Fruit fly (Drosophila melanogaster) whole organism, embryonic: ENCODE data around the gene CG33269.

Source experiments
- Abd-B ChIP-seq: fragments of 200-800 bp; sonication (Bioruptor generic); optimal IDR thresholded peaks from 2 replicates; lab custom pipeline; 2018; ENCODE audit warnings: missing biosample characterization, mild to moderate bottlenecking, missing genetic modification characterization, moderate library complexity
- B-H1 ChIP-seq: fragments of 200-800 bp; sonication (Bioruptor generic); IDR thresholded peaks from 3 replicates; pipeline ENCODE4 v1.3.6; 2022; ENCODE audit warnings: missing biosample characterization, missing genetic modification characterization
- Bgb ChIP-seq: fragments of 200-800 bp; sonication (Bioruptor generic); IDR thresholded peaks from 2 replicates; pipeline ENCODE4 v1.3.6; 2022; ENCODE audit warnings: missing biosample characterization, missing genetic modification characterization; ENCODE audit not compliant: partially characterized antibody
- CG1233 ChIP-seq: fragments of 200-800 bp; sonication (Bioruptor generic); optimal IDR thresholded peaks from 4 replicates; lab custom pipeline; 2018; ENCODE audit warnings: missing biosample characterization, mild to moderate bottlenecking, missing genetic modification characterization
- CG14710 ChIP-seq: fragments of 200-800 bp; sonication (Bioruptor generic); optimal IDR thresholded peaks from 3 replicates; lab custom pipeline; 2019; ENCODE audit warnings: missing biosample characterization, mild to moderate bottlenecking, missing genetic modification characterization, moderate library complexity
- CG14860 ChIP-seq: fragments of 200-800 bp; sonication (Bioruptor generic); IDR thresholded peaks from 3 replicates; pipeline ENCODE4 v1.3.6; 2022; ENCODE audit warnings: missing biosample characterization, missing genetic modification characterization; ENCODE audit not compliant: partially characterized antibody
- CG1529 ChIP-seq: fragments of 200-800 bp; sonication (Bioruptor generic); optimal IDR thresholded peaks from 3 replicates; lab custom pipeline; 2018; ENCODE audit warnings: missing biosample characterization, missing genetic modification characterization
- CG15479 ChIP-seq: fragments of 200-800 bp; sonication (Bioruptor generic); optimal IDR thresholded peaks from 3 replicates; lab custom pipeline; 2019; ENCODE audit warnings: missing biosample characterization, mild to moderate bottlenecking, missing genetic modification characterization, moderate library complexity
- CG15514 ChIP-seq: fragments of 200-800 bp; sonication (Bioruptor generic); optimal IDR thresholded peaks from 3 replicates; lab custom pipeline; 2017; ENCODE audit warnings: missing biosample characterization, missing genetic modification characterization, mild to moderate bottlenecking, moderate library complexity, missing genetic modification reagents
- CG1602 ChIP-seq: fragments of 200-800 bp; sonication (Bioruptor generic); optimal IDR thresholded peaks from 3 replicates; lab custom pipeline; 2016; ENCODE audit warnings: missing biosample characterization, missing genetic modification characterization
- CG17361 ChIP-seq: fragments of 200-800 bp; sonication (Bioruptor generic); IDR thresholded peaks from 3 replicates; pipeline ENCODE4 v1.3.6; 2022; ENCODE audit warnings: missing biosample characterization, missing genetic modification characterization
- CG17568 ChIP-seq: fragments of 200-800 bp; sonication (Bioruptor generic); optimal IDR thresholded peaks from 2 replicates; lab custom pipeline; 2018; ENCODE audit warnings: missing biosample characterization, mild to moderate bottlenecking, missing genetic modification characterization, moderate library complexity
- CG18011 ChIP-seq: fragments of 200-800 bp; sonication (Bioruptor generic); optimal IDR thresholded peaks from 2 replicates; lab custom pipeline; 2017; ENCODE audit warnings: missing biosample characterization, missing genetic modification characterization, mild to moderate bottlenecking, moderate library complexity, missing genotype
- CG30020 ChIP-seq: fragments of 200-800 bp; optimal IDR thresholded peaks from 2 replicates; lab custom pipeline; 2019; ENCODE audit warnings: missing biosample characterization, mild to moderate bottlenecking, missing genetic modification characterization, moderate library complexity
- CG30431 ChIP-seq: fragments of 200-800 bp; sonication (Bioruptor generic); optimal IDR thresholded peaks from 2 replicates; lab custom pipeline; 2017; ENCODE audit warnings: missing biosample characterization, missing genetic modification characterization
- CG3995 ChIP-seq: fragments of 200-800 bp; sonication (Bioruptor generic); optimal IDR thresholded peaks from 3 replicates; lab custom pipeline; 2016; ENCODE audit warnings: missing biosample characterization, missing genetic modification characterization
- CG7928 ChIP-seq: fragments of 200-800 bp; sonication (Bioruptor generic); optimal IDR thresholded peaks from 2 replicates; lab custom pipeline; 2017; ENCODE audit warnings: missing biosample characterization, mild to moderate bottlenecking, missing genetic modification characterization
- CG7987 ChIP-seq: fragments of 200-800 bp; sonication (Bioruptor generic); optimal IDR thresholded peaks from 2 replicates; lab custom pipeline; 2018; ENCODE audit warnings: missing biosample characterization, mild to moderate bottlenecking, missing genetic modification characterization, moderate library complexity
- CG8089 ChIP-seq: fragments of 200-800 bp; sonication (Bioruptor generic); optimal IDR thresholded peaks from 3 replicates; lab custom pipeline; 2016; ENCODE audit warnings: missing biosample characterization, missing genetic modification characterization
- CG8924 ChIP-seq: fragments of 200-800 bp; optimal IDR thresholded peaks from 3 replicates; lab custom pipeline; 2019; ENCODE audit warnings: missing biosample characterization, mild to moderate bottlenecking, missing genetic modification characterization, moderate library complexity
- Dfd ChIP-seq, 2 experiments: fragments of >200 bp; optimal IDR thresholded peaks; 2 replicates each; lab custom pipeline; 2017; ENCODE audit warnings: missing biosample characterization in 2 of 2, missing genetic modification characterization in 2 of 2
- Dip2 ChIP-seq: fragments of 200-800 bp; sonication (Bioruptor generic); IDR thresholded peaks from 2 replicates; pipeline ENCODE4 v1.3.6; 2022; ENCODE audit warnings: missing biosample characterization, missing genetic modification characterization
- Doc3 ChIP-seq: fragments of 200-800 bp; sonication (Bioruptor generic); IDR thresholded peaks from 3 replicates; pipeline ENCODE4 v1.3.6; 2022; ENCODE audit warnings: missing biosample characterization, missing genetic modification characterization; ENCODE audit not compliant: partially characterized antibody
- HmgZ ChIP-seq: fragments of 200-800 bp; sonication (Bioruptor generic); optimal IDR thresholded peaks from 2 replicates; lab custom pipeline; 2018; ENCODE audit warnings: missing biosample characterization, mild to moderate bottlenecking, missing genetic modification characterization
- Lhr ChIP-seq: fragments of 200-800 bp; sonication (Bioruptor generic); optimal IDR thresholded peaks from 3 replicates; lab custom pipeline; 2017; ENCODE audit warnings: mild to moderate bottlenecking, missing biosample characterization, missing genetic modification reagents, missing genetic modification characterization
- Lim3 ChIP-seq: fragments of 200-800 bp; sonication (Bioruptor generic); IDR thresholded peaks from 2 replicates; pipeline ENCODE4 v1.3.6; 2022; ENCODE audit warnings: missing biosample characterization, missing genetic modification characterization
- Rfx ChIP-seq: fragments of 200-800 bp; sonication (Bioruptor generic); IDR thresholded peaks from 2 replicates; pipeline ENCODE4 v1.3.6; 2022; ENCODE audit warnings: missing biosample characterization, missing genetic modification characterization
- Sry-β ChIP-seq: fragments of 200-800 bp; sonication (Bioruptor generic); optimal IDR thresholded peaks from 2 replicates; lab custom pipeline; 2018; ENCODE audit warnings: missing biosample characterization, mild to moderate bottlenecking, missing genetic modification characterization, moderate library complexity
- Vsx1 ChIP-seq: fragments of 200-800 bp; sonication (Bioruptor generic); optimal IDR thresholded peaks from 2 replicates; lab custom pipeline; 2017; ENCODE audit warnings: missing biosample characterization, mild to moderate bottlenecking, missing genetic modification characterization, missing genetic modification reagents
- ab ChIP-seq: fragments of 200-800 bp; sonication (Bioruptor generic); optimal IDR thresholded peaks from 2 replicates; lab custom pipeline; 2016; ENCODE audit warnings: missing biosample characterization, missing genetic modification characterization
- br ChIP-seq: fragments of >200 bp; optimal IDR thresholded peaks from 2 replicates; lab custom pipeline; 2017
- caup ChIP-seq: fragments of 200-800 bp; sonication (Bioruptor generic); optimal IDR thresholded peaks from 3 replicates; lab custom pipeline; 2017; ENCODE audit warnings: missing biosample characterization, mild to moderate bottlenecking, missing genetic modification characterization, moderate library complexity; ENCODE audit not compliant: severe bottlenecking
- disco-r ChIP-seq: fragments of 200-800 bp; sonication (Bioruptor generic); optimal IDR thresholded peaks from 2 replicates; lab custom pipeline; 2016; ENCODE audit warnings: missing biosample characterization, missing genetic modification characterization
- fd96Cb ChIP-seq: fragments of 200-800 bp; sonication (Bioruptor generic); optimal IDR thresholded peaks from 2 replicates; lab custom pipeline; 2018; ENCODE audit warnings: missing biosample characterization, mild to moderate bottlenecking, missing genetic modification characterization, moderate library complexity
- gsb ChIP-seq: fragments of 200-800 bp; sonication (Bioruptor generic); IDR thresholded peaks from 2 replicates; pipeline ENCODE4 v1.3.6; 2022; ENCODE audit warnings: missing biosample characterization, missing genetic modification characterization
- ind ChIP-seq: fragments of 200-800 bp; sonication (Bioruptor generic); optimal IDR thresholded peaks from 3 replicates; lab custom pipeline; 2016; ENCODE audit warnings: missing biosample characterization, missing genetic modification characterization
- kah ChIP-seq: fragments of 200-800 bp; sonication (Bioruptor generic); optimal IDR thresholded peaks from 2 replicates; lab custom pipeline; 2018; ENCODE audit warnings: missing biosample characterization, mild to moderate bottlenecking, missing genetic modification characterization
- lilli ChIP-seq: fragments of 200-800 bp; sonication (Bioruptor generic); optimal IDR thresholded peaks from 3 replicates; lab custom pipeline; 2016; ENCODE audit warnings: missing biosample characterization, missing genetic modification characterization
- lmd ChIP-seq: fragments of 200-800 bp; sonication (Bioruptor generic); IDR thresholded peaks from 2 replicates; pipeline ENCODE4 v1.3.6; 2022; ENCODE audit warnings: missing biosample characterization, missing genetic modification characterization
- lov ChIP-seq, 2 experiments: fragments of 200-800 bp in 1 of 2; fragments of >200 bp in 1 of 2; sonication (Bioruptor generic) in 1 of 2; IDR thresholded peaks in 1 of 2; optimal IDR thresholded peaks in 1 of 2; 2 replicates in 1 of 2; 3 replicates in 1 of 2; pipeline versions ENCODE4 v1.3.6 to Lab custom; 2017 to 2022; ENCODE audit warnings: missing biosample characterization in 1 of 2, missing genetic modification characterization in 1 of 2
- org-1 ChIP-seq: fragments of 200-800 bp; sonication (Bioruptor generic); optimal IDR thresholded peaks from 2 replicates; lab custom pipeline; 2017; ENCODE audit warnings: missing biosample characterization, missing genetic modification characterization
- pnt ChIP-seq: fragments of 200-800 bp; sonication (Bioruptor generic); optimal IDR thresholded peaks from 3 replicates; lab custom pipeline; 2016; ENCODE audit warnings: missing biosample characterization, missing genetic modification characterization
- psq ChIP-seq: fragments of 200-800 bp; sonication (Bioruptor generic); optimal IDR thresholded peaks from 2 replicates; lab custom pipeline; 2017; ENCODE audit warnings: missing biosample characterization, missing genetic modification characterization
- sens-2 ChIP-seq: fragments of 200-800 bp; sonication (Bioruptor generic); IDR thresholded peaks from 2 replicates; pipeline ENCODE4 v1.3.6; 2022; ENCODE audit warnings: missing biosample characterization, missing genetic modification characterization
- so ChIP-seq: fragments of 200-800 bp; sonication (Bioruptor generic); IDR thresholded peaks from 3 replicates; pipeline ENCODE4 v1.3.6; 2022; ENCODE audit warnings: missing biosample characterization, missing genetic modification characterization
- stwl ChIP-seq: fragments of 200-800 bp; sonication (Bioruptor generic); optimal IDR thresholded peaks from 3 replicates; lab custom pipeline; 2018; ENCODE audit warnings: missing biosample characterization, mild to moderate bottlenecking, missing genetic modification characterization, moderate library complexity
- trem ChIP-seq: fragments of 200-800 bp; optimal IDR thresholded peaks from 3 replicates; lab custom pipeline; 2019; ENCODE audit warnings: missing biosample characterization, mild to moderate bottlenecking, missing genetic modification characterization, moderate library complexity
- usp ChIP-seq: fragments of >200 bp; optimal IDR thresholded peaks from 2 replicates; lab custom pipeline; 2017; ENCODE audit warnings: missing biosample characterization, missing genetic modification characterization
- zfh2 ChIP-seq: fragments of 200-800 bp; sonication (Bioruptor generic); optimal IDR thresholded peaks from 2 replicates; lab custom pipeline; 2016; ENCODE audit warnings: missing biosample characterization, missing genetic modification characterization

The CG33269 gene

dm6 chr3L:11552996-11553671, 28.9 kb downstream of the CG33269 start (continued):
- TF ChIP-seq org-1 (GFP tag; lab: Kevin White, UChicago) (peak; percentile 17), usp (no peak), Doc3 (GFP tag; lab: Robert Waterston, UW) (peak; percentile 72), fd96Cb (no peak), caup (peak; percentile 68), CG7987 (GFP tag; lab: Kevin White, UChicago) (no peak), CG1602 (no peak), Dip2 (GFP tag; lab: Robert Waterston, UW) (no peak), Abd-B (GFP tag; lab: Kevin White, UChicago) (no peak), Sry-β (GFP tag; lab: Kevin White, UChicago) (no peak), CG17361 (GFP tag; lab: Robert Waterston, UW) (peak; percentile 29; the same call in 1 of the 3 replicates), CG18011 (GFP tag; lab: Kevin White, UChicago) (no peak), zfh2 (GFP tag; lab: Kevin White, UChicago) (no peak), gsb (no peak), CG3995 (GFP tag; lab: Kevin White, UChicago) (no peak), CG15479 (GFP tag; lab: Kevin White, UChicago) (peak; percentile 78), CG30020 (tag; lab: Kevin White, UChicago) (no peak), CG30431 (GFP tag; lab: Kevin White, UChicago) (no peak), CG14710 (peak; percentile 3), psq (GFP tag; lab: Kevin White, UChicago) (peak; percentile 74), B-H1 (GFP tag; lab: Robert Waterston, UW) (no peak; the same call in 2 of the 3 replicates), lilli (GFP tag; lab: Kevin White, UChicago) (no peak), CG15514 (GFP tag; lab: Kevin White, UChicago) (peak; percentile 15), lov (optimal IDR thresholded peaks at IDR 0.05; lab: Kevin White, UChicago) (no peak), lov (GFP tag; IDR thresholded peaks at IDR 0.05; lab: Robert Waterston, UW) (peak; percentile 68; the same call in 1 of the 3 replicates), CG1233 (GFP tag; lab: Kevin White, UChicago) (no peak), sens-2 (GFP tag; lab: Robert Waterston, UW) (no peak), disco-r (GFP tag; lab: Kevin White, UChicago) (no peak), CG8089 (peak; percentile 4), Rfx (GFP tag; lab: Robert Waterston, UW) (peak; percentile 39; the same call in 1 of the 2 replicates), ind (GFP tag; lab: Kevin White, UChicago) (no peak), Lhr (GFP tag; lab: Kevin White, UChicago) (no peak), HmgZ (tag; lab: Kevin White, UChicago) (peak; percentile 86), Vsx1 (GFP tag; lab: Kevin White, UChicago) (peak; percentile 34), Bgb (GFP tag; lab: Robert Waterston, UW) (peak; percentile 43; the same call in 1 of the 2 replicates), pnt (GFP tag; lab: Kevin White, UChicago) (no peak), lmd (GFP tag; lab: Robert Waterston, UW) (no peak), so (peak; percentile 79; the same call in 2 of the 3 replicates), Dfd (GFP tag; optimal IDR thresholded peaks at IDR 0.05; lab: Kevin White, UChicago) (no peak), CG14860 (GFP tag; lab: Robert Waterston, UW) (no peak), br (lab: Kevin White, UChicago) (no peak), Lim3 (GFP tag; lab: Robert Waterston, UW) (no peak), ab (no peak), CG8924 (tag; lab: Kevin White, UChicago) (peak; percentile 29), kah (GFP tag; lab: Kevin White, UChicago) (peak; percentile 100), CG7928 (GFP tag; lab: Kevin White, UChicago) (no peak), stwl (tag; lab: Kevin White, UChicago) (peak; percentile 47), CG17568 (GFP tag; lab: Kevin White, UChicago) (no peak), trem (tag; lab: Kevin White, UChicago) (peak; percentile 14), CG1529 (peak; percentile 32)
